Fruit fly (Drosophila melanogaster) whole organism, prepupa: Measurements from ENCODE around the gene CG16888.

Experiments
- CG15336 ChIP-seq: fragments of 200-800 bp; sonication (Bioruptor generic); IDR thresholded peaks from 2 replicates; pipeline ENCODE4 v1.3.6; 2022; ENCODE audit warnings: missing biosample characterization, missing genetic modification characterization
- CG6854 ChIP-seq: fragments of 200-800 bp; sonication (Bioruptor generic); optimal IDR thresholded peaks from 2 replicates; lab custom pipeline; 2017; ENCODE audit warnings: missing biosample characterization, mild to moderate bottlenecking, missing genetic modification characterization
- Lpt ChIP-seq: fragments of 200-800 bp; sonication (Bioruptor generic); optimal IDR thresholded peaks from 3 replicates; lab custom pipeline; 2016; ENCODE audit warnings: missing biosample characterization, missing genetic modification characterization
- cyc ChIP-seq: fragments of 200-800 bp; sonication (Bioruptor generic); optimal IDR thresholded peaks from 3 replicates; lab custom pipeline; 2016; ENCODE audit warnings: missing biosample characterization, missing genetic modification characterization
- lz ChIP-seq: fragments of 200-800 bp; sonication (Bioruptor generic); optimal IDR thresholded peaks from 3 replicates; lab custom pipeline; 2016; ENCODE audit warnings: missing biosample characterization, missing genetic modification characterization
- pdm3 ChIP-seq: fragments of 200-800 bp; sonication (Bioruptor generic); optimal IDR thresholded peaks from 3 replicates; lab custom pipeline; 2016; ENCODE audit warnings: missing biosample characterization, missing genetic modification characterization
- salr ChIP-seq, 2 experiments: fragments of 200-800 bp; sonication (Bioruptor generic); optimal IDR thresholded peaks; 3 replicates each; lab custom pipeline; 2016 to 2018; ENCODE audit warnings: missing biosample characterization in 2 of 2, missing genetic modification characterization in 2 of 2, mild to moderate bottlenecking in 1 of 2

dm6 chr2L:13833058-13833457, 20.0 kb upstream of the CG16888 start, which contains the start of the genes GatC, PolG2 and Polr2C:
- TF ChIP-seq lz (no peak), Lpt (GFP tag; lab: Kevin White, UChicago) (no peak), CG6854 (GFP tag; lab: Kevin White, UChicago) (no peak), salr (GFP tag; optimal IDR thresholded peaks at IDR 0.05; lab: Kevin White, UChicago) (no peak), cyc (GFP tag; lab: Kevin White, UChicago) (no peak), pdm3 (GFP tag; lab: Kevin White, UChicago) (no peak), CG15336 (GFP tag; lab: Robert Waterston, UW) (no peak)
